Worm (Caenorhabditis elegans): ENCODE results near the gene vps-39.
A peak's percentile ranks its signal among the peaks of the same experiment; 100 is the strongest.
"Not testable (repeated sequence)": the region's sequence is repeated elsewhere in the genome, so short reads cannot be mapped to it uniquely, and the experiment has no call there.

- TF ChIP-seq aly-1 (tag; optimal IDR thresholded peaks at IDR 0.05); ama-1 (optimal IDR thresholded peaks at IDR 0.05); hnd-1 (tag; optimal IDR thresholded peaks at IDR 0.05); F13C5.2 (tag; optimal IDR thresholded peaks at IDR 0.05); hmg-4 (GFP tag; optimal IDR thresholded peaks at IDR 0.05); ceh-13 (GFP tag; optimal IDR thresholded peaks at IDR 0.05); ceh-36 (tag; optimal IDR thresholded peaks at IDR 0.05); B0310.2 (tag; optimal IDR thresholded peaks at IDR 0.05); tra-4 (tag; optimal IDR thresholded peaks at IDR 0.05): not testable (repeated sequence)
- peak; percentile 76; the same call in 1 of the 2 replicates for TF ChIP-seq pes-1 (GFP tag; IDR thresholded peaks at IDR 0.05)
- 0 out of 2 replicates have a peak, but pooled peaks have one; percentile 53 for TF ChIP-seq scrt-1 (GFP tag; IDR thresholded peaks at IDR 0.05)
- peak; percentile 53; the same call in 1 of the 2 replicates for TF ChIP-seq flt-1 (GFP tag; IDR thresholded peaks at IDR 0.05)
- peak; percentile 35 for TF ChIP-seq ets-7 (tag; optimal IDR thresholded peaks at IDR 0.05)
- 0 out of 2 replicates have a peak, but pooled peaks have one; percentile 28 for TF ChIP-seq tbx-11 (GFP tag; IDR thresholded peaks at IDR 0.05)
These were observed 16.9 kb upstream of the vps-39 start for ce11 chrV:14055097-14055496.
